Worm (Caenorhabditis elegans): ENCODE data around the gene evl-20.

DNA sequence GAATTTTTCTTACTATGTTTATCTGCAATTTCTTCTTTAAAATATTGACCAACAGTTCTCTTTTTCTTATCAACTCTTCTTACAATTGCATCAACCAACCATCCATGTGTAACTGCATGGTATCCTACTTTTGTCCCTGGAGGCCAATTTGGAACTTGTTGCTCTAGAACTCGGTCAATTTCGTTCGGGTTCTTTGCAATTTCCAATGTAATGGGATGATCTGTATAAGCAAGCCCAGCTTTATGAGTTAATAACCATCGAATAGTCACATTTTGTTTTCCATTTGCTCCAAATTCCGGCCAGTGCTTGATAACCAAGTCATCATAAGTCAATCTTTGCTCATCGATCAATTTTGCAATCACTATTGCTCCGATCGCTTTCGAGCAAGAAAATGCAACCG, 35.2 kb downstream of the evl-20 start:
- no peak for TF ChIP-seq tra-4 (tag; optimal IDR thresholded peaks at IDR 0.05)
- no peak for TF ChIP-seq ama-1 (optimal IDR thresholded peaks at IDR 0.05)
- TF ChIP-seq scrt-1 (GFP tag; IDR thresholded peaks at IDR 0.05): no peak
- TF ChIP-seq flt-1 (GFP tag; IDR thresholded peaks at IDR 0.05): no peak
- TF ChIP-seq aly-1 (tag; optimal IDR thresholded peaks at IDR 0.05): no peak
- no peak for TF ChIP-seq B0310.2 (tag; optimal IDR thresholded peaks at IDR 0.05)
- no peak for TF ChIP-seq hmbx-1 (tag; optimal IDR thresholded peaks at IDR 0.05)
- TF ChIP-seq F13C5.2 (tag; optimal IDR thresholded peaks at IDR 0.05): no peak
- TF ChIP-seq sea-1 (GFP tag; conservative IDR thresholded peaks at IDR 0.05): no peak
- no peak for TF ChIP-seq tbx-37 (GFP tag; conservative IDR thresholded peaks at IDR 0.05)
- no peak for TF ChIP-seq ceh-13 (GFP tag; optimal IDR thresholded peaks at IDR 0.05)
- TF ChIP-seq ets-7 (tag; optimal IDR thresholded peaks at IDR 0.05): no peak
- no peak for TF ChIP-seq tbx-11 (GFP tag; IDR thresholded peaks at IDR 0.05)
- TF ChIP-seq ceh-36 (tag; optimal IDR thresholded peaks at IDR 0.05): no peak

All from whole organism, early embryonic.